Worm (Caenorhabditis elegans) whole organism, late embryonic: Measurements from ENCODE around the gene F29B9.5.

Experiments used
- F13H6.1 ChIP-seq: sonication (generic microtip); optimal IDR thresholded peaks from 2 replicates; lab custom pipeline; 2016; ENCODE audit warnings: missing genetic modification characterization, missing compliant biosample characterization
- Y22D7AL.16 ChIP-seq: sonication (generic microtip); optimal IDR thresholded peaks from 2 replicates; lab custom pipeline; 2016; ENCODE audit warnings: missing genetic modification characterization, missing compliant biosample characterization
- ama-1 ChIP-seq: fragments of 150-350 bp; optimal IDR thresholded peaks from 2 replicates; lab custom pipeline; 2014
- ceh-22 ChIP-seq: sonication (generic microtip); optimal IDR thresholded peaks from 2 replicates; lab custom pipeline; 2017; ENCODE audit warnings: missing biosample characterization, missing genetic modification characterization
- dmd-4 ChIP-seq: sonication (generic microtip); optimal IDR thresholded peaks from 2 replicates; lab custom pipeline; 2016; ENCODE audit warnings: borderline replicate concordance, missing genetic modification characterization, missing compliant biosample characterization
- dve-1 ChIP-seq: sonication (generic microtip); optimal IDR thresholded peaks from 2 replicates; lab custom pipeline; 2017; ENCODE audit warnings: antibody characterized with exemption, mild to moderate bottlenecking, missing genetic modification characterization, missing compliant biosample characterization
- hlh-30 ChIP-seq: sonication (generic microtip); optimal IDR thresholded peaks from 2 replicates; lab custom pipeline; 2017; ENCODE audit warnings: antibody characterized with exemption, missing genetic modification characterization, missing compliant biosample characterization; ENCODE audit not compliant: insufficient read depth
- madf-2 ChIP-seq: sonication (generic microtip); optimal IDR thresholded peaks from 2 replicates; lab custom pipeline; 2017; ENCODE audit warnings: missing genetic modification characterization, missing compliant biosample characterization
- nhr-11 ChIP-seq: fragments of 150-350 bp; optimal IDR thresholded peaks from 2 replicates; lab custom pipeline; 2014; ENCODE audit warnings: missing biosample characterization, missing genetic modification characterization
- pax-1 ChIP-seq: fragments of 150-350 bp; optimal IDR thresholded peaks from 2 replicates; lab custom pipeline; 2014; ENCODE audit warnings: missing biosample characterization, missing genetic modification characterization
- pha-4 ChIP-seq: fragments of 150-350 bp; optimal IDR thresholded peaks from 2 replicates; lab custom pipeline; 2018; ENCODE audit warnings: missing biosample characterization, missing genetic modification reagents, missing genetic modification characterization
- pros-1 ChIP-seq: fragments of 150-350 bp; optimal IDR thresholded peaks from 2 replicates; lab custom pipeline; 2014; ENCODE audit warnings: missing biosample characterization, missing genetic modification reagents, missing genetic modification characterization
- unc-42 ChIP-seq: sonication (generic microtip); optimal IDR thresholded peaks from 2 replicates; lab custom pipeline; 2016; ENCODE audit warnings: missing genotype, missing genetic modification characterization, missing compliant biosample characterization

ce11 chrIV:4678718-4679117, 26.5 kb downstream of the F29B9.5 start, which contains the start of gene kin-36:
- no peak for TF ChIP-seq ceh-22 (tag; lab: Kevin White, UChicago)
- TF ChIP-seq pax-1 (tag; lab: Kevin White, UChicago), result no peak
- TF ChIP-seq dve-1 (tag; lab: Kevin White, UChicago), result no peak
- no peak for TF ChIP-seq ama-1 (lab: Kevin White, UChicago)
- TF ChIP-seq pros-1 (tag; lab: Kevin White, UChicago), result no peak
- TF ChIP-seq Y22D7AL.16 (tag; lab: Kevin White, UChicago), result no peak
- no peak for TF ChIP-seq dmd-4
- no peak for TF ChIP-seq unc-42 (tag; lab: Kevin White, UChicago)
- no peak for TF ChIP-seq madf-2
- TF ChIP-seq pha-4 (tag; lab: Kevin White, UChicago), result no peak
- no peak for TF ChIP-seq nhr-11 (tag; lab: Kevin White, UChicago)
- TF ChIP-seq F13H6.1 (tag; lab: Kevin White, UChicago), result no peak
- no peak for TF ChIP-seq hlh-30 (tag; lab: Kevin White, UChicago)
